Fruit fly (Drosophila melanogaster) whole organism, adult: ENCODE data around the gene Neb-cGP.

Experiments used
- CG14711 ChIP-seq: fragments of 200-800 bp; sonication (Bioruptor generic); optimal IDR thresholded peaks from 2 replicates; lab custom pipeline; 2018; ENCODE audit warnings: missing biosample characterization, mild to moderate bottlenecking, missing genetic modification characterization, moderate library complexity
- CG1620 ChIP-seq: fragments of 200-800 bp; sonication (Bioruptor generic); optimal IDR thresholded peaks from 2 replicates; lab custom pipeline; 2016; ENCODE audit warnings: missing biosample characterization, missing genetic modification characterization
- CG5204 ChIP-seq: fragments of 200-800 bp; sonication (Bioruptor generic); optimal IDR thresholded peaks from 2 replicates; lab custom pipeline; 2016; ENCODE audit warnings: missing biosample characterization, missing genetic modification characterization
- CG7101 ChIP-seq: fragments of 200-800 bp; sonication (Bioruptor generic); optimal IDR thresholded peaks from 2 replicates; lab custom pipeline; 2018; ENCODE audit warnings: missing biosample characterization, mild to moderate bottlenecking, missing genetic modification characterization, moderate library complexity
- Clk ChIP-seq: fragments of 200-800 bp; sonication (Bioruptor generic); optimal IDR thresholded peaks from 2 replicates; lab custom pipeline; 2017; ENCODE audit warnings: missing biosample characterization, missing genetic modification characterization
- Crg-1 ChIP-seq: fragments of 200-800 bp; sonication (Bioruptor generic); optimal IDR thresholded peaks from 2 replicates; lab custom pipeline; 2016; ENCODE audit warnings: missing biosample characterization, missing genetic modification characterization
- Hr96 ChIP-seq: fragments of 200-800 bp; sonication (Bioruptor generic); optimal IDR thresholded peaks from 2 replicates; lab custom pipeline; 2016; ENCODE audit warnings: missing biosample characterization, missing genetic modification characterization
- bab1 ChIP-seq: fragments of 200-800 bp; sonication (Bioruptor generic); optimal IDR thresholded peaks from 3 replicates; lab custom pipeline; 2019; ENCODE audit warnings: missing biosample characterization, mild to moderate bottlenecking, missing genetic modification characterization, moderate library complexity
- cnc ChIP-seq, 2 experiments: fragments of >200 bp; optimal IDR thresholded peaks; 2 replicates each; lab custom pipeline; 2017
- kay ChIP-seq: fragments of 200-800 bp; sonication (Bioruptor generic); peaks from one replicate; lab custom pipeline; 2016; ENCODE audit warnings: missing biosample characterization, missing genetic modification characterization, borderline replicate concordance

DNA sequence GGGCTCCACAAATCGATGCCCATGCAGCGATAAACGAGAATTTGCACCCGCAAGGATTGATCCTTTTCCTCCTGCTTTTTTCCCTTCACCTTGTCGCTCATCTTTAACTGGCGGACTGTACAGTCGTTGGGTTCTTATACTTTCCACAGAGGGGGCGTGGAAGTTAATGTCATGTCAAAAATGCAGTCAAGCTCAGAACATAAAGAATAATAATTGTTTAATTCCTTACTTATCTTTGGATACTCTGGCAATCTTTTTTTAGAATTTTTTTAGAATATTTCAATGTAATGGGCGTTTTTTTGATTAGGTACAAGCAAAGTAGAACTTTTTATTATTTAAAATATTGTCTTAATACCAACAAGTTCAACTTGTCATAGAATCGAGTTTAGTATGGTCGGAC is 960 bp upstream of the Neb-cGP start, which contains the start of gene Or9a:
- TF ChIP-seq CG7101 (tag; lab: Kevin White, UChicago) = no peak
- no peak for TF ChIP-seq CG5204 (GFP tag; lab: Kevin White, UChicago)
- no peak for TF ChIP-seq bab1 (GFP tag; lab: Kevin White, UChicago)
- TF ChIP-seq Clk = no peak
- no peak for TF ChIP-seq CG1620 (GFP tag; lab: Kevin White, UChicago)
- TF ChIP-seq cnc (optimal IDR thresholded peaks at IDR 0.05; lab: Kevin White, UChicago) = no peak
- TF ChIP-seq Crg-1 (GFP tag; lab: Kevin White, UChicago) = no peak
- TF ChIP-seq Hr96 (GFP tag; lab: Kevin White, UChicago) = no peak
- no peak for TF ChIP-seq CG14711 (tag; lab: Kevin White, UChicago)
- TF ChIP-seq kay (GFP tag; lab: Kevin White, UChicago) = no peak
